Fruit fly (Drosophila melanogaster): Measurements from ENCODE around the gene CG17186.

The CG17186 gene

dm6 chr3R:19877427-19878076 lies at the start of gene CG17186, which contains the start of gene Arc42 (continued):
- no peak for TF ChIP-seq CG7963 (GFP tag; IDR thresholded peaks at IDR 0.05; ENCODE audit: partially characterized antibody)
- TF ChIP-seq CG4820 (GFP tag; optimal IDR thresholded peaks at IDR 0.05) = no peak
- peak; percentile 3 for TF ChIP-seq az2 (GFP tag; optimal IDR thresholded peaks at IDR 0.05)
- no peak for TF ChIP-seq onecut (GFP tag; IDR thresholded peaks at IDR 0.05)
- peak; percentile 71 for TF ChIP-seq trem (tag; optimal IDR thresholded peaks at IDR 0.05)
- peak; percentile 8 for TF ChIP-seq Myb (GFP tag; optimal IDR thresholded peaks at IDR 0.05)
- no peak for TF ChIP-seq Usf (GFP tag; optimal IDR thresholded peaks at IDR 0.05)
- no peak for TF ChIP-seq dpn (GFP tag; optimal IDR thresholded peaks at IDR 0.05)
- TF ChIP-seq CG11456 (GFP tag; IDR thresholded peaks at IDR 0.05) = no peak
- TF ChIP-seq nerfin-1 (tag; optimal IDR thresholded peaks at IDR 0.05) = no peak
- TF ChIP-seq scrt (GFP tag; optimal IDR thresholded peaks at IDR 0.05) = peak; percentile 98
- TF ChIP-seq CG12391 (tag; optimal IDR thresholded peaks at IDR 0.05) = peak; percentile 47
- no peak for TF ChIP-seq CG3838 (GFP tag; optimal IDR thresholded peaks at IDR 0.05)
- no peak for TF ChIP-seq CG17912 (GFP tag; optimal IDR thresholded peaks at IDR 0.05)
- TF ChIP-seq CG1792 (GFP tag; optimal IDR thresholded peaks at IDR 0.05) = no peak
- TF ChIP-seq Vsx1 (GFP tag; optimal IDR thresholded peaks at IDR 0.05) = no peak
- peak; percentile 15 for TF ChIP-seq bab2 (GFP tag; optimal IDR thresholded peaks at IDR 0.05)
- TF ChIP-seq croc (GFP tag; conservative IDR thresholded peaks at IDR 0.05) = no peak
- no peak for TF ChIP-seq CG12071 (GFP tag; optimal IDR thresholded peaks at IDR 0.05)
- TF ChIP-seq Dll (GFP tag; IDR thresholded peaks at IDR 0.05; ENCODE audit: partially characterized antibody) = no peak
- TF ChIP-seq sima (GFP tag; optimal IDR thresholded peaks at IDR 0.05) = no peak
- TF ChIP-seq chinmo (GFP tag; IDR thresholded peaks at IDR 0.05; ENCODE audit: partially characterized antibody) = no peak
- TF ChIP-seq CG15011 (GFP tag; optimal IDR thresholded peaks at IDR 0.05) = no peak
- no peak for TF ChIP-seq vnd (GFP tag; IDR thresholded peaks at IDR 0.05; ENCODE audit: partially characterized antibody)
- no peak for TF ChIP-seq CG17359 (tag; optimal IDR thresholded peaks at IDR 0.05)
- TF ChIP-seq CG13123 (GFP tag; optimal IDR thresholded peaks at IDR 0.05) = peak; percentile 11
- TF ChIP-seq dmrt11E (tag; optimal IDR thresholded peaks at IDR 0.05) = peak; percentile 18
- no peak for TF ChIP-seq emc (GFP tag; optimal IDR thresholded peaks at IDR 0.05)
- no peak for TF ChIP-seq CG32767 (GFP tag; IDR thresholded peaks at IDR 0.05)
- no peak for TF ChIP-seq Bdp1 (GFP tag; optimal IDR thresholded peaks at IDR 0.05)
- TF ChIP-seq CG10565 (GFP tag; optimal IDR thresholded peaks at IDR 0.05) = no peak
- no peak for TF ChIP-seq Atf3 (GFP tag; optimal IDR thresholded peaks at IDR 0.05)
- TF ChIP-seq CG2202 (tag; optimal IDR thresholded peaks at IDR 0.05) = no peak
- no peak for TF ChIP-seq sna (GFP tag; IDR thresholded peaks at IDR 0.05; ENCODE audit: partially characterized antibody)
- no peak for TF ChIP-seq dmrt99B (tag; optimal IDR thresholded peaks at IDR 0.05)
- TF ChIP-seq HLH3B (GFP tag; IDR thresholded peaks at IDR 0.05) = no peak
- peak; percentile 3 for TF ChIP-seq exex (tag; optimal IDR thresholded peaks at IDR 0.05)
- TF ChIP-seq CG17328 (GFP tag; IDR thresholded peaks at IDR 0.05) = no peak
- TF ChIP-seq dati (GFP tag; IDR thresholded peaks at IDR 0.05) = no peak
- TF ChIP-seq zen2 (GFP tag; IDR thresholded peaks at IDR 0.05; ENCODE audit: partially characterized antibody) = no peak
- no peak for TF ChIP-seq CG30431 (GFP tag; optimal IDR thresholded peaks at IDR 0.05)
- no peak for TF ChIP-seq Xrp1 (GFP tag; IDR thresholded peaks at IDR 0.05)
- no peak for TF ChIP-seq pros (GFP tag; optimal IDR thresholded peaks at IDR 0.05)
- no peak for TF ChIP-seq CG15269 (tag; optimal IDR thresholded peaks at IDR 0.05)
- TF ChIP-seq slp2 (GFP tag; optimal IDR thresholded peaks at IDR 0.05) = no peak
- TF ChIP-seq jing (GFP tag; optimal IDR thresholded peaks at IDR 0.05) = no peak
- no peak for TF ChIP-seq CG8359 (GFP tag; optimal IDR thresholded peaks at IDR 0.05; ENCODE audit: borderline replicate concordance)
- TF ChIP-seq slou (GFP tag; optimal IDR thresholded peaks at IDR 0.05) = no peak
- peak; percentile 30 for TF ChIP-seq CG11504 (tag; optimal IDR thresholded peaks at IDR 0.05)
- TF ChIP-seq pho (GFP tag; optimal IDR thresholded peaks at IDR 0.05) = no peak

Data from whole organism, embryonic.